Worm (Caenorhabditis elegans) whole organism, young adult: ENCODE results near the gene nep-12.

Experiments used
- F49E8.2 ChIP-seq: sonication (generic microtip); optimal IDR thresholded peaks from 3 replicates; lab custom pipeline; 2017; ENCODE audit warnings: missing genetic modification characterization, mild to moderate bottlenecking, missing compliant biosample characterization, antibody characterized with exemption, moderate library complexity; ENCODE audit not compliant: insufficient read depth
- Y53F4B.3 ChIP-seq: fragments of 200-800 bp; sonication (Bioruptor generic); IDR thresholded peaks from 2 replicates; pipeline ENCODE4 v1.3.6; 2022; ENCODE audit warnings: missing genetic modification reagents, missing genetic modification characterization, missing compliant biosample characterization
- Y53G8AR.9 ChIP-seq: fragments of 200-800 bp; sonication (Bioruptor generic); conservative IDR thresholded peaks from 2 replicates; pipeline ENCODE4 v1.3.6; 2022; ENCODE audit warnings: missing genetic modification reagents, missing genetic modification characterization, missing compliant biosample characterization
- chd-7 ChIP-seq: sonication (generic microtip); optimal IDR thresholded peaks from 2 replicates; lab custom pipeline; 2016; ENCODE audit warnings: mild to moderate bottlenecking, missing genetic modification characterization, moderate library complexity, missing compliant biosample characterization
- mcd-1 ChIP-seq: fragments of 200-800 bp; sonication (Bioruptor generic); IDR thresholded peaks from 2 replicates; pipeline ENCODE4 v1.3.6; 2022; ENCODE audit warnings: missing genetic modification reagents, missing genetic modification characterization, missing compliant biosample characterization
- mxl-1 ChIP-seq: sonication (generic microtip); optimal IDR thresholded peaks from 2 replicates; lab custom pipeline; 2016; ENCODE audit warnings: missing genetic modification characterization, missing compliant biosample characterization
- pha-4 ChIP-seq: fragments of 150-350 bp; sonication (generic microtip); optimal IDR thresholded peaks from 2 replicates; lab custom pipeline; 2014; ENCODE audit warnings: missing biosample characterization, missing genetic modification reagents, missing genetic modification characterization
- sea-2 ChIP-seq: fragments of 200-800 bp; sonication (Bioruptor generic); IDR thresholded peaks from 2 replicates; pipeline ENCODE4 v1.3.6; 2022; ENCODE audit warnings: missing genetic modification characterization, missing compliant biosample characterization
- snpc-4 ChIP-seq, 5 experiments: fragments of 150-350 bp in 1 of 5; sonication (generic microtip) in 4 of 5; optimal IDR thresholded peaks; 2 replicates each; lab custom pipeline; 2014 to 2018; ENCODE audit warnings: missing genetic modification characterization in 5 of 5, missing biosample characterization in 3 of 5, antibody characterized with exemption in 2 of 5, mild to moderate bottlenecking in 2 of 5, missing compliant biosample characterization in 2 of 5, missing genotype in 2 of 5, moderate library complexity in 2 of 5, missing genetic modification reagents in 1 of 5
- ztf-3 ChIP-seq: fragments of 200-800 bp; sonication (Bioruptor generic); optimal IDR thresholded peaks from 2 replicates; lab custom pipeline; 2018; ENCODE audit warnings: mild to moderate bottlenecking, missing genetic modification characterization, missing compliant biosample characterization

DNA sequence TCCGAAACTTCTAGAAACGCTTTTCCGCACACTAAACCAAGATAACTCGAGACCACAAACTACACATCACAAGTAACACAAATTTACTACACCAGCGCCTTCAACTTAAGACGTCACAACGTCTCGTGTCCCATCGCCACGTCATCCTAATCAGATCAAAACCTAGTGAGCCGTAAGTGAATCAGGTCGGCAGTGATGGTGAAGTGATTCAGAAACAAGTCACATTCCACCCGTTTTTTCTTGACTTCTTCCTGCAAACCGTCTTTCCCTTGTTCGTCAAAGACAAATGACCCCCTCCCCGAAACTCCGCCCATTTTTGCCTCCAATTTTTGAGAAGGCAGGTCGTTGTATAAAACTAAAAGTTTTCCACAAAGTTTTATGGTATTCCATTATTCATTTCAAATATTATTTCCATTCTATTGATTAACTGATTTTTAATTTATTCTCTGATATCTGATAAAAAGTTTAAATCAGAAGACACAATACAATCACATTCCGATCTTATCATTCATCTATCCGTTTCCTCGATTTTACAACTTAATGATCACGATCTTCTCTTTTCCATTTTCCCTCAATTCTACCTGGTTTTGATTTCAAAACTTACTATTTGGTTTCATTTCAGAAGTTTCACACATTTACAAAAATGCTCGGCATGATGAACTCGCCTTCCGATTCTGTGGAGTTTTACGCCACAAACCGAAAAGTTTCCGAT is 21.6 kb downstream of the nep-12 start, which contains the start of gene F26G1.2:
- no peak for TF ChIP-seq pha-4 (tag; lab: Kevin White, UChicago)
- no peak for TF ChIP-seq mcd-1 (GFP tag; lab: Robert Waterston, UW)
- TF ChIP-seq snpc-4 (GFP tag; optimal IDR thresholded peaks at IDR 0.05; lab: Kevin White, UChicago), result no peak
- TF ChIP-seq snpc-4 (tag; optimal IDR thresholded peaks at IDR 0.05; lab: Kevin White, UChicago), result no peak
- no peak for TF ChIP-seq ztf-3
- TF ChIP-seq F49E8.2 (tag; lab: Kevin White, UChicago), result no peak
- no peak for TF ChIP-seq sea-2 (GFP tag; lab: Robert Waterston, UW)
- TF ChIP-seq Y53F4B.3, result no peak
- no peak for TF ChIP-seq Y53G8AR.9 (GFP tag; lab: Robert Waterston, UW)
- no peak for TF ChIP-seq chd-7 (tag; lab: Kevin White, UChicago)
- TF ChIP-seq mxl-1 (tag; lab: Kevin White, UChicago), result no peak
